Worm (Caenorhabditis elegans) whole organism, young adult: ENCODE measurements around the gene mel-46.
"Not testable (repeated sequence)": the region's sequence is repeated elsewhere in the genome, so short reads cannot be mapped to it uniquely, and the experiment has no call there.

ENCODE experiments used
- B0019.2 ChIP-seq: fragments of 200-800 bp; sonication (Bioruptor generic); conservative IDR thresholded peaks from 2 replicates; pipeline ENCODE4 v1.3.6; 2022; ENCODE audit warnings: missing genetic modification reagents, missing genetic modification characterization, missing compliant biosample characterization
- C06A6.2 ChIP-seq: fragments of 200-800 bp; sonication (Bioruptor generic); conservative IDR thresholded peaks from 2 replicates; pipeline ENCODE4 v1.3.6; 2022; ENCODE audit warnings: missing genetic modification characterization, missing compliant biosample characterization
- F10E7.11 ChIP-seq: sonication (generic microtip); optimal IDR thresholded peaks from 2 replicates; lab custom pipeline; 2017; ENCODE audit warnings: mild to moderate bottlenecking, missing genetic modification characterization, moderate library complexity, missing compliant biosample characterization
- F22D6.2 ChIP-seq: sonication (generic microtip); optimal IDR thresholded peaks from 2 replicates; lab custom pipeline; 2016; ENCODE audit warnings: mild to moderate bottlenecking, missing genetic modification characterization, missing compliant biosample characterization
- F57C9.4 ChIP-seq: sonication (generic microtip); optimal IDR thresholded peaks from 2 replicates; lab custom pipeline; 2017; ENCODE audit warnings: mild to moderate bottlenecking, missing genetic modification characterization, missing compliant biosample characterization
- T07F8.4 ChIP-seq: sonication (generic microtip); optimal IDR thresholded peaks from 2 replicates; lab custom pipeline; 2016; ENCODE audit warnings: mild to moderate bottlenecking, missing genetic modification characterization, moderate library complexity, missing compliant biosample characterization
- Y53G8AR.9 ChIP-seq: fragments of 200-800 bp; sonication (Bioruptor generic); conservative IDR thresholded peaks from 2 replicates; pipeline ENCODE4 v1.3.6; 2022; ENCODE audit warnings: missing genetic modification reagents, missing genetic modification characterization, missing compliant biosample characterization
- Y67H2A.10 ChIP-seq: fragments of 200-800 bp; sonication (Bioruptor generic); conservative IDR thresholded peaks from 2 replicates; pipeline ENCODE4 v1.3.6; 2022; ENCODE audit warnings: missing genetic modification reagents, missing genetic modification characterization, missing compliant biosample characterization
- Y79H2A.3 ChIP-seq: fragments of 200-800 bp; sonication (Bioruptor generic); conservative IDR thresholded peaks from 2 replicates; pipeline ENCODE4 v1.3.6; 2022; ENCODE audit warnings: missing genetic modification reagents, missing genetic modification characterization, missing compliant biosample characterization
- ama-1 ChIP-seq, 3 experiments: fragments of 150-350 bp in 1 of 3; sonication (generic microtip) in 2 of 3; optimal IDR thresholded peaks; 2 replicates each; lab custom pipeline; 2014 to 2018; ENCODE audit warnings: missing biosample characterization in 2 of 3, missing genetic modification characterization in 2 of 3, missing genetic modification reagents in 2 of 3
- attf-3 ChIP-seq: fragments of 200-800 bp; sonication (Bioruptor generic); conservative IDR thresholded peaks from 2 replicates; pipeline ENCODE4 v1.3.6; 2022; ENCODE audit warnings: missing genetic modification reagents, missing genetic modification characterization, missing compliant biosample characterization
- attf-6 ChIP-seq: fragments of 200-800 bp; sonication (Bioruptor generic); IDR thresholded peaks from 2 replicates; pipeline ENCODE4 v1.3.6; 2022; ENCODE audit warnings: missing genetic modification reagents, missing genetic modification characterization, missing compliant biosample characterization
- bed-1 ChIP-seq: fragments of 200-800 bp; sonication (Bioruptor generic); IDR thresholded peaks from 2 replicates; pipeline ENCODE4 v1.3.6; 2022; ENCODE audit warnings: missing genetic modification reagents, missing genetic modification characterization, missing compliant biosample characterization
- bed-2 ChIP-seq: fragments of 200-800 bp; sonication (Bioruptor generic); IDR thresholded peaks from 2 replicates; pipeline ENCODE4 v1.3.6; 2022; ENCODE audit warnings: missing genetic modification reagents, missing genetic modification characterization, missing compliant biosample characterization
- ccch-3 ChIP-seq: fragments of 200-800 bp; sonication (Bioruptor generic); optimal IDR thresholded peaks from 2 replicates; lab custom pipeline; 2018; ENCODE audit warnings: mild to moderate bottlenecking, missing genetic modification characterization, missing compliant biosample characterization
- cebp-1 ChIP-seq, 2 experiments: fragments of 200-800 bp in 1 of 2; sonication (Bioruptor generic) in 1 of 2; sonication (generic microtip) in 1 of 2; IDR thresholded peaks in 1 of 2; optimal IDR thresholded peaks in 1 of 2; 2 replicates each; pipeline versions ENCODE4 v1.3.6 to Lab custom; 2017 to 2022; ENCODE audit warnings: missing compliant biosample characterization in 2 of 2, missing genetic modification characterization in 2 of 2, mild to moderate bottlenecking in 1 of 2, missing genetic modification reagents in 1 of 2, moderate library complexity in 1 of 2
- ceh-40 ChIP-seq: fragments of 200-800 bp; sonication (Bioruptor generic); IDR thresholded peaks from 2 replicates; pipeline ENCODE4 v1.3.6; 2022; ENCODE audit warnings: missing genetic modification characterization, missing compliant biosample characterization
- ceh-58 ChIP-seq: fragments of 200-800 bp; sonication (Bioruptor generic); IDR thresholded peaks from 2 replicates; pipeline ENCODE4 v1.3.6; 2022; ENCODE audit warnings: missing genetic modification characterization, missing compliant biosample characterization
- ceh-91 ChIP-seq: fragments of 200-800 bp; sonication (Bioruptor generic); IDR thresholded peaks from 2 replicates; pipeline ENCODE4 v1.3.6; 2022; ENCODE audit warnings: missing genetic modification reagents, missing genetic modification characterization, missing compliant biosample characterization
- die-1 ChIP-seq: sonication (generic microtip); optimal IDR thresholded peaks from 2 replicates; lab custom pipeline; 2016; ENCODE audit warnings: missing genotype, mild to moderate bottlenecking, missing genetic modification characterization, missing compliant biosample characterization
- dpff-1 ChIP-seq: sonication (generic microtip); optimal IDR thresholded peaks from 2 replicates; lab custom pipeline; 2017; ENCODE audit warnings: mild to moderate bottlenecking, missing genetic modification characterization, missing compliant biosample characterization
- ekl-4 ChIP-seq: fragments of 200-800 bp; sonication (Bioruptor generic); IDR thresholded peaks from 2 replicates; pipeline ENCODE4 v1.3.6; 2022; ENCODE audit warnings: missing genetic modification reagents, missing genetic modification characterization, missing compliant biosample characterization
- gei-17 ChIP-seq: fragments of 200-800 bp; sonication (Bioruptor generic); optimal IDR thresholded peaks from 2 replicates; lab custom pipeline; 2018; ENCODE audit warnings: mild to moderate bottlenecking, missing genetic modification characterization, missing compliant biosample characterization
- him-1 ChIP-seq: sonication (generic microtip); optimal IDR thresholded peaks from 2 replicates; lab custom pipeline; 2016; ENCODE audit warnings: missing genotype, missing genetic modification reagents, missing genetic modification characterization, missing compliant biosample characterization
- hlh-12 ChIP-seq: sonication (generic microtip); optimal IDR thresholded peaks from 2 replicates; lab custom pipeline; 2016; ENCODE audit warnings: missing genetic modification characterization, missing compliant biosample characterization
- hlh-26 ChIP-seq: fragments of 200-800 bp; sonication (Bioruptor generic); conservative IDR thresholded peaks from 2 replicates; pipeline ENCODE4 v1.3.6; 2022; ENCODE audit warnings: missing genetic modification reagents, missing genetic modification characterization, missing compliant biosample characterization
- hmg-1.2 ChIP-seq: fragments of 200-800 bp; sonication (Bioruptor generic); IDR thresholded peaks from 2 replicates; pipeline ENCODE4 v1.3.6; 2022; ENCODE audit warnings: missing genetic modification reagents, missing genetic modification characterization, missing compliant biosample characterization
- hmg-20 ChIP-seq: fragments of 200-800 bp; sonication (Bioruptor generic); IDR thresholded peaks from 2 replicates; pipeline ENCODE4 v1.3.6; 2022; ENCODE audit warnings: missing genetic modification reagents, missing genetic modification characterization, missing compliant biosample characterization
- lag-1 ChIP-seq: fragments of 200-800 bp; sonication (Bioruptor generic); IDR thresholded peaks from 2 replicates; pipeline ENCODE4 v1.3.6; 2022; ENCODE audit warnings: missing genetic modification reagents, missing genetic modification characterization, missing compliant biosample characterization
- let-607 ChIP-seq, 2 experiments: fragments of 200-800 bp in 1 of 2; sonication (Bioruptor generic) in 1 of 2; sonication (generic microtip) in 1 of 2; optimal IDR thresholded peaks; 2 replicates each; lab custom pipeline; 2016 to 2018; ENCODE audit warnings: mild to moderate bottlenecking in 2 of 2, missing compliant biosample characterization in 2 of 2, missing genetic modification characterization in 2 of 2, moderate library complexity in 2 of 2, missing genotype in 1 of 2
- lin-26 ChIP-seq: fragments of 200-800 bp; sonication (Bioruptor generic); IDR thresholded peaks from 2 replicates; pipeline ENCODE4 v1.3.6; 2022; ENCODE audit warnings: missing genetic modification reagents, missing genetic modification characterization, missing compliant biosample characterization
- lsl-1 ChIP-seq: fragments of 200-800 bp; sonication (Bioruptor generic); optimal IDR thresholded peaks from 2 replicates; lab custom pipeline; 2018; ENCODE audit warnings: mild to moderate bottlenecking, missing genetic modification characterization, moderate library complexity, missing compliant biosample characterization
- madf-3 ChIP-seq: fragments of 200-800 bp; sonication (Bioruptor generic); IDR thresholded peaks from 2 replicates; pipeline ENCODE4 v1.3.6; 2022; ENCODE audit warnings: missing genetic modification reagents, missing genetic modification characterization, missing compliant biosample characterization
- nfya-2 ChIP-seq: fragments of 200-800 bp; sonication (Bioruptor generic); IDR thresholded peaks from 2 replicates; pipeline ENCODE4 v1.3.6; 2022; ENCODE audit warnings: missing genetic modification reagents, missing genetic modification characterization, missing compliant biosample characterization
- nhr-120 ChIP-seq: fragments of 200-800 bp; sonication (Bioruptor generic); IDR thresholded peaks from 2 replicates; pipeline ENCODE4 v1.3.6; 2022; ENCODE audit warnings: missing genetic modification characterization, missing compliant biosample characterization
- nhr-27 ChIP-seq: fragments of 200-800 bp; sonication (Bioruptor generic); optimal IDR thresholded peaks from 2 replicates; lab custom pipeline; 2018; ENCODE audit warnings: mild to moderate bottlenecking, missing genetic modification characterization, moderate library complexity, missing compliant biosample characterization
- nhr-90 ChIP-seq: sonication (generic microtip); optimal IDR thresholded peaks from 2 replicates; lab custom pipeline; 2016; ENCODE audit warnings: missing genotype, mild to moderate bottlenecking, missing genetic modification characterization, missing compliant biosample characterization
- rpc-1 ChIP-seq, 2 experiments: fragments of 150-350 bp in 1 of 2; sonication (generic microtip) in 1 of 2; optimal IDR thresholded peaks; 2 replicates each; lab custom pipeline; 2014 to 2018; ENCODE audit warnings: missing biosample characterization in 1 of 2, missing genetic modification characterization in 1 of 2, missing genetic modification reagents in 1 of 2, missing genotype in 1 of 2
- snpc-4 ChIP-seq, 5 experiments: fragments of 150-350 bp in 1 of 5; sonication (generic microtip) in 4 of 5; optimal IDR thresholded peaks; 2 replicates each; lab custom pipeline; 2014 to 2018; ENCODE audit warnings: missing genetic modification characterization in 5 of 5, missing biosample characterization in 3 of 5, antibody characterized with exemption in 2 of 5, mild to moderate bottlenecking in 2 of 5, missing compliant biosample characterization in 2 of 5, missing genotype in 2 of 5, moderate library complexity in 2 of 5, missing genetic modification reagents in 1 of 5
- sptf-2 ChIP-seq: fragments of 200-800 bp; sonication (Bioruptor generic); optimal IDR thresholded peaks from 2 replicates; lab custom pipeline; 2018; ENCODE audit warnings: mild to moderate bottlenecking, missing genetic modification characterization, missing compliant biosample characterization
- tbp1 ChIP-seq: fragments of 200-800 bp; sonication (Bioruptor generic); optimal IDR thresholded peaks from 2 replicates; lab custom pipeline; 2018; ENCODE audit warnings: mild to moderate bottlenecking, missing genetic modification characterization, missing compliant biosample characterization
- tlf-1 ChIP-seq: fragments of 200-800 bp; sonication (Bioruptor generic); optimal IDR thresholded peaks from 2 replicates; lab custom pipeline; 2018; ENCODE audit warnings: mild to moderate bottlenecking, missing genetic modification characterization, missing compliant biosample characterization
- xnd-1 ChIP-seq: sonication (generic microtip); optimal IDR thresholded peaks from 2 replicates; lab custom pipeline; 2016; ENCODE audit warnings: missing genotype, missing genetic modification reagents, missing genetic modification characterization, missing compliant biosample characterization
- zfh-2 ChIP-seq: fragments of 200-800 bp; sonication (Bioruptor generic); conservative IDR thresholded peaks from 2 replicates; pipeline ENCODE4 v1.3.6; 2022; ENCODE audit warnings: missing genetic modification reagents, missing genetic modification characterization, missing compliant biosample characterization

The mel-46 gene

ce11 chrIV:16866487-16866886, 3.2 kb upstream of the mel-46 start:
- TF ChIP-seq Y79H2A.3 (GFP tag; lab: Robert Waterston, UW) = peak; percentile 63; the same call in 1 of the 2 replicates
- not testable (repeated sequence) for TF ChIP-seq snpc-4 (GFP tag; optimal IDR thresholded peaks at IDR 0.05; lab: Kevin White, UChicago)
- peak in 1 of 4 experiments; percentile 79 for TF ChIP-seq snpc-4 (tag; optimal IDR thresholded peaks at IDR 0.05; lab: Kevin White, UChicago)
- peak; percentile 80 for TF ChIP-seq attf-6 (GFP tag; lab: Robert Waterston, UW)
- peak; percentile 81 for TF ChIP-seq madf-3 (GFP tag; lab: Robert Waterston, UW)

- 0 out of 2 replicates have a peak, but pooled peaks have one; percentile 32 for TF ChIP-seq attf-3 (GFP tag; lab: Robert Waterston, UW)
- 0 out of 2 replicates have a peak, but pooled peaks have one; percentile 13 for TF ChIP-seq Y67H2A.10 (GFP tag; lab: Robert Waterston, UW)
- no peak for TF ChIP-seq xnd-1 (tag; lab: Kevin White, UChicago)
- peak; percentile 7 for TF ChIP-seq nhr-90 (tag; lab: Kevin White, UChicago)
- peak; percentile 85 for TF ChIP-seq Y53G8AR.9 (GFP tag; lab: Robert Waterston, UW)
- TF ChIP-seq dpff-1 (tag; lab: Kevin White, UChicago) = peak; percentile 29
- no peak for TF ChIP-seq bed-1 (GFP tag; lab: Robert Waterston, UW)
- no peak for TF ChIP-seq cebp-1 (GFP tag; IDR thresholded peaks at IDR 0.05; lab: Robert Waterston, UW)
- TF ChIP-seq cebp-1 (tag; optimal IDR thresholded peaks at IDR 0.05; lab: Kevin White, UChicago) = peak; percentile 83
- TF ChIP-seq F22D6.2 (tag; lab: Kevin White, UChicago) = no peak
- TF ChIP-seq snpc-4 (GFP tag; optimal IDR thresholded peaks at IDR 0.05; lab: Kevin White, UChicago) = peak; percentile 75
- TF ChIP-seq snpc-4 (tag; optimal IDR thresholded peaks at IDR 0.05; lab: Kevin White, UChicago) = peak; percentile 41 to 94 (median 87)
- peak; percentile 88 for TF ChIP-seq C06A6.2 (GFP tag; lab: Robert Waterston, UW)
- TF ChIP-seq nfya-2 (GFP tag; lab: Robert Waterston, UW) = no peak
- no peak for TF ChIP-seq ccch-3 (GFP tag; lab: Kevin White, UChicago)
- no peak for TF ChIP-seq F10E7.11 (tag; lab: Kevin White, UChicago)
- TF ChIP-seq lin-26 (GFP tag; lab: Robert Waterston, UW) = no peak
- peak; percentile 82 for TF ChIP-seq ekl-4 (GFP tag; lab: Robert Waterston, UW)
- TF ChIP-seq ceh-58 (GFP tag; lab: Robert Waterston, UW) = no peak
- peak; percentile 72 for TF ChIP-seq tbp1 (GFP tag; lab: Kevin White, UChicago)
- no peak for TF ChIP-seq T07F8.4 (tag; lab: Kevin White, UChicago)
- no peak for TF ChIP-seq ceh-40 (GFP tag; lab: Robert Waterston, UW)
- peak; percentile 47; the same call in 1 of the 2 replicates for TF ChIP-seq ceh-91
- TF ChIP-seq lag-1 = no peak
- no peak for TF ChIP-seq die-1
- TF ChIP-seq hmg-1.2 = peak; percentile 67
- peak; percentile 66 for TF ChIP-seq him-1 (tag; lab: Kevin White, UChicago)
- no peak for TF ChIP-seq ama-1 (optimal IDR thresholded peaks at IDR 0.05; lab: Kevin White, UChicago)
- TF ChIP-seq ama-1 (GFP tag; optimal IDR thresholded peaks at IDR 0.05; lab: Kevin White, UChicago) = peak in 1 of 2 experiments; percentile 34
- peak; percentile 53 for TF ChIP-seq F57C9.4 (tag; lab: Kevin White, UChicago)
- TF ChIP-seq lsl-1 (GFP tag; lab: Kevin White, UChicago) = peak; percentile 21
- 0 out of 2 replicates have a peak, but pooled peaks have one; percentile 27 for TF ChIP-seq hmg-20
- no peak for TF ChIP-seq zfh-2 (GFP tag; lab: Robert Waterston, UW)
- no peak for TF ChIP-seq gei-17 (GFP tag; lab: Kevin White, UChicago)
- no peak for TF ChIP-seq bed-2 (GFP tag; lab: Robert Waterston, UW)
- 0 out of 2 replicates have a peak, but pooled peaks have one; percentile 39 for TF ChIP-seq B0019.2 (GFP tag; lab: Robert Waterston, UW)
- TF ChIP-seq rpc-1 (optimal IDR thresholded peaks at IDR 0.05; lab: Kevin White, UChicago) = peak; percentile 32
- TF ChIP-seq rpc-1 (tag; optimal IDR thresholded peaks at IDR 0.05; lab: Kevin White, UChicago) = no peak
- peak in 1 of 2 experiments; percentile 16 for TF ChIP-seq let-607 (tag; optimal IDR thresholded peaks at IDR 0.05; lab: Kevin White, UChicago)
- TF ChIP-seq hlh-12 (tag; lab: Kevin White, UChicago) = no peak
- TF ChIP-seq hlh-26 (GFP tag; lab: Robert Waterston, UW) = no peak
- 0 out of 2 replicates have a peak, but pooled peaks have one; percentile 7 for TF ChIP-seq nhr-120 (GFP tag; lab: Robert Waterston, UW)
- peak; percentile 51 for TF ChIP-seq tlf-1 (GFP tag; lab: Kevin White, UChicago)
- TF ChIP-seq sptf-2 (GFP tag; lab: Kevin White, UChicago) = no peak
- no peak for TF ChIP-seq nhr-27 (tag; lab: Kevin White, UChicago)
Measured at ce11 chrIV:16865487-16865886, 2.2 kb upstream of the mel-46 start, which contains the start of gene gtsf-1. Gene gtsf-1 (plus strand): TSS chrIV:16865840.
